Worm (Caenorhabditis elegans): Measurements from ENCODE around the gene pmpl-1.

The pmpl-1 gene

DNA sequence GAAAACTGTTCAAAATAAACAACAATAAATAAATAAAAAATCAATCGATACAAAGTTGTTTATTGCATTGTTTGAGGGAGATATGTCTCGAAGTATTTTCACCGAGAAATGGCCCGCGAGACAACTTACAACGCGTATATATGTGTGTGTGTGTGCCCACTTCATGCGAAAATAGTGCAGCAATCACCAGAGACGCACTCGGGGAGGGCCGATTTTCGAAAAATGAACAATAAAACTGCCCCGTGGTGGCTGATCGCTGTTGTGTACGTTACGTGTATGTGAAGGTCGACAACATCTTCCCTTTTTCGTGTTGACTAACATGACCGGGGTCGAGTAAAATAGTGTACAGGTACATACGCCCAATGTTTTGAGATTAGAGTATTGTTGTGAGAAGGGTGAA is 657 bp downstream of the pmpl-1 start (continued):
- TF ChIP-seq zip-4 (GFP tag; optimal IDR thresholded peaks at IDR 0.05) (peak; percentile 28), efl-1 (optimal IDR thresholded peaks at IDR 0.05) (peak; percentile 7 to 21), efl-1 (GFP tag; optimal IDR thresholded peaks at IDR 0.05 in 1 of 2) (peak in 1 of 2 experiments; percentile 91), unc-98 (GFP tag; IDR thresholded peaks at IDR 0.05) (no peak), blmp-1 (tag; optimal IDR thresholded peaks at IDR 0.05) (peak; percentile 76), ets-5 (GFP tag; IDR thresholded peaks at IDR 0.05) (no peak), nhr-76 (tag; optimal IDR thresholded peaks at IDR 0.05) (no peak), unc-30 (tag; optimal IDR thresholded peaks at IDR 0.05) (no peak), rnt-1 (tag; optimal IDR thresholded peaks at IDR 0.05) (peak; percentile 39), unc-62 (GFP tag; optimal IDR thresholded peaks at IDR 0.05) (no peak), irx-1 (tag; optimal IDR thresholded peaks at IDR 0.05) (peak; percentile 65), nhr-20 (tag; optimal IDR thresholded peaks at IDR 0.05) (peak; percentile 87), lsy-2 (tag; optimal IDR thresholded peaks at IDR 0.05) (peak; percentile 46 to 47), ceh-90 (tag; optimal IDR thresholded peaks at IDR 0.05) (no peak), lin-14 (GFP tag; optimal IDR thresholded peaks at IDR 0.05) (peak; percentile 92), lir-3 (tag; optimal IDR thresholded peaks at IDR 0.05; ENCODE audit: poor library complexity) (peak; percentile 56), fkh-4 (tag; optimal IDR thresholded peaks at IDR 0.05; ENCODE audit: borderline replicate concordance) (no peak), aha-1 (tag; optimal IDR thresholded peaks at IDR 0.05) (no peak), elt-2 (tag; optimal IDR thresholded peaks at IDR 0.05) (no peak), nhr-85 (tag) (peak; percentile 96), unc-86 (tag; optimal IDR thresholded peaks at IDR 0.05) (no peak), snpc-4 (tag; optimal IDR thresholded peaks at IDR 0.05) (no peak), ceh-88 (GFP tag; IDR thresholded peaks at IDR 0.05) (peak; percentile 44; the same call in 1 of the 2 replicates), skn-1 (tag; optimal IDR thresholded peaks at IDR 0.05) (no peak), sox-4 (tag; optimal IDR thresholded peaks at IDR 0.05) (no peak), ztf-4 (tag; optimal IDR thresholded peaks at IDR 0.05) (peak; percentile 16), fos-1 (tag; optimal IDR thresholded peaks at IDR 0.05) (peak; percentile 76), dsc-1 (tag; optimal IDR thresholded peaks at IDR 0.05) (no peak), ceh-8 (GFP tag; optimal IDR thresholded peaks at IDR 0.05) (no peak), zag-1 (tag; optimal IDR thresholded peaks at IDR 0.05) (no peak), ztf-11 (tag; optimal IDR thresholded peaks at IDR 0.05) (no peak), hlh-17 (GFP tag; optimal IDR thresholded peaks at IDR 0.05; ENCODE audit: borderline replicate concordance) (no peak), fkh-10 (GFP tag; optimal IDR thresholded peaks at IDR 0.05) (no peak), egl-13 (tag; optimal IDR thresholded peaks at IDR 0.05) (no peak), mep-1 (tag; optimal IDR thresholded peaks at IDR 0.05) (peak; percentile 54), nhr-12 (tag; optimal IDR thresholded peaks at IDR 0.05) (no peak), efl-3 (GFP tag; optimal IDR thresholded peaks at IDR 0.05) (peak; percentile 18), C16A3.4 (tag; optimal IDR thresholded peaks at IDR 0.05) (peak; percentile 80), ceh-63 (GFP tag; optimal IDR thresholded peaks at IDR 0.05) (no peak), mab-9 (GFP tag; IDR thresholded peaks at IDR 0.05) (no peak)

DNA sequence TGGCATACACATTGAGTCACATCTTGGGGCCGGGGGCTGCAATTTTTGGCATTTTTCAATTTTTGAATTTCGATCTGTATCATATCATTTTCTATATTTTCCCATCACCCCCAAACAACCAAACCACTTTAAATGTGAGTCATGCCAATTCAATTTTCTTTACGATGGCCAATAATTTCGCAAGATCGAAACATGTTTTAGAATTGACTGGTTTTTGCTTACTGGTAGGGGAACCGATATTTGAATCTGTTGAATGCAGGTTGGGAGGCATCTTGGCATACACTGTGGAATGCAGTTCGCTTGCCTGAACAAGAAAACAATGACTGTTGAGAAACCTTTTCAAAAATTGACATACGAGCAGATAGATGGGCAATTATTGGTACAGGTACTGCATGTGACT is 3.3 kb downstream of the pmpl-1 start:
- no peak for TF ChIP-seq C34B4.2 (tag; optimal IDR thresholded peaks at IDR 0.05)
- TF ChIP-seq efl-1 (optimal IDR thresholded peaks at IDR 0.05), result no peak
- peak in 1 of 2 experiments; percentile 71 for TF ChIP-seq efl-1 (GFP tag; optimal IDR thresholded peaks at IDR 0.05 in 1 of 2)

- TF ChIP-seq sup-37 (GFP tag; optimal IDR thresholded peaks at IDR 0.05) (no peak), C04F5.9 (tag; optimal IDR thresholded peaks at IDR 0.05) (no peak), unc-86 (tag; optimal IDR thresholded peaks at IDR 0.05) (no peak), lin-39 (tag; optimal IDR thresholded peaks at IDR 0.05) (no peak), lir-3 (tag; optimal IDR thresholded peaks at IDR 0.05; ENCODE audit: poor library complexity) (no peak), mdl-1 (tag; optimal IDR thresholded peaks at IDR 0.05) (no peak), tlp-1 (tag; optimal IDR thresholded peaks at IDR 0.05) (no peak), nhr-76 (tag; optimal IDR thresholded peaks at IDR 0.05) (no peak), unc-30 (tag; optimal IDR thresholded peaks at IDR 0.05) (no peak), unc-98 (GFP tag; IDR thresholded peaks at IDR 0.05) (no peak), nhr-28 (tag; optimal IDR thresholded peaks at IDR 0.05) (no peak)
Measured at ce11 chrX:3792715-3793114, 4.9 kb downstream of the pmpl-1 start, which contains the start of gene idpp-5. Gene idpp-5 (minus strand): TSS chrX:3792815.
